Fruit fly (Drosophila melanogaster) whole organism, embryonic: ENCODE data around the gene RpL32.
A peak's percentile ranks its signal among the peaks of the same experiment; 100 is the strongest.

ENCODE experiments used
- Asciz ChIP-seq: fragments of 200-800 bp; sonication (Bioruptor generic); optimal IDR thresholded peaks from 2 replicates; lab custom pipeline; 2017; ENCODE audit warnings: missing biosample characterization, mild to moderate bottlenecking, missing genetic modification characterization, missing genetic modification reagents
- BEAF-32 ChIP-seq: fragments of 200-800 bp; sonication (Bioruptor generic); optimal IDR thresholded peaks from 3 replicates; lab custom pipeline; 2017; ENCODE audit warnings: missing biosample characterization, missing genetic modification characterization, mild to moderate bottlenecking, moderate library complexity, missing genetic modification reagents
- CG10274 ChIP-seq: fragments of 200-800 bp; sonication (Bioruptor generic); optimal IDR thresholded peaks from 3 replicates; lab custom pipeline; 2017; ENCODE audit warnings: missing biosample characterization, mild to moderate bottlenecking, missing genetic modification characterization
- CG10462 ChIP-seq: fragments of 200-800 bp; sonication (Bioruptor generic); optimal IDR thresholded peaks from 2 replicates; lab custom pipeline; 2016; ENCODE audit warnings: missing biosample characterization, missing genetic modification characterization
- CG11723 ChIP-seq: fragments of 200-800 bp; sonication (Bioruptor generic); optimal IDR thresholded peaks from 2 replicates; lab custom pipeline; 2017; ENCODE audit warnings: missing biosample characterization, mild to moderate bottlenecking, missing genetic modification characterization
- CG13624 ChIP-seq: fragments of 200-800 bp; sonication (Bioruptor generic); optimal IDR thresholded peaks from 2 replicates; lab custom pipeline; 2016; ENCODE audit warnings: missing biosample characterization, missing genetic modification characterization
- CG17612 ChIP-seq: fragments of 200-800 bp; sonication (Bioruptor generic); IDR thresholded peaks from 2 replicates; pipeline ENCODE4 v1.3.6; 2022; ENCODE audit warnings: missing biosample characterization, missing genetic modification characterization
- CG17802 ChIP-seq: fragments of 200-800 bp; sonication (Bioruptor generic); optimal IDR thresholded peaks from 2 replicates; lab custom pipeline; 2018; ENCODE audit warnings: missing biosample characterization, mild to moderate bottlenecking, missing genetic modification characterization, moderate library complexity
- CG18011 ChIP-seq: fragments of 200-800 bp; sonication (Bioruptor generic); optimal IDR thresholded peaks from 2 replicates; lab custom pipeline; 2017; ENCODE audit warnings: missing biosample characterization, missing genetic modification characterization, mild to moderate bottlenecking, moderate library complexity, missing genotype
- CG18262 ChIP-seq: fragments of 200-800 bp; optimal IDR thresholded peaks from 3 replicates; lab custom pipeline; 2019; ENCODE audit warnings: missing biosample characterization, mild to moderate bottlenecking, missing genetic modification characterization, moderate library complexity
- CG1832 ChIP-seq: fragments of 200-800 bp; sonication (Bioruptor generic); optimal IDR thresholded peaks from 2 replicates; lab custom pipeline; 2017; ENCODE audit warnings: missing biosample characterization, mild to moderate bottlenecking, missing genetic modification characterization, inconsistent platforms
- CG18599 ChIP-seq: fragments of 200-800 bp; sonication (Bioruptor generic); optimal IDR thresholded peaks from 3 replicates; lab custom pipeline; 2017; ENCODE audit warnings: missing biosample characterization, missing genetic modification characterization, mild to moderate bottlenecking, moderate library complexity, missing genetic modification reagents
- CG2129 ChIP-seq: fragments of 200-800 bp; sonication (Bioruptor generic); IDR thresholded peaks from 2 replicates; pipeline ENCODE4 v1.3.6; 2022; ENCODE audit warnings: missing biosample characterization, missing genetic modification characterization; ENCODE audit not compliant: partially characterized antibody
- CG33557 ChIP-seq: fragments of 200-800 bp; sonication (Bioruptor generic); optimal IDR thresholded peaks from 2 replicates; lab custom pipeline; 2019; ENCODE audit warnings: missing biosample characterization, mild to moderate bottlenecking, missing genetic modification characterization, moderate library complexity
- CG4282 ChIP-seq: fragments of 200-800 bp; sonication (Bioruptor generic); optimal IDR thresholded peaks from 2 replicates; lab custom pipeline; 2016; ENCODE audit warnings: missing biosample characterization, missing genetic modification characterization
- CG4328 ChIP-seq: fragments of 200-800 bp; sonication (Bioruptor generic); optimal IDR thresholded peaks from 3 replicates; lab custom pipeline; 2017; ENCODE audit warnings: missing biosample characterization, missing genetic modification reagents, missing genetic modification characterization
- CG6689 ChIP-seq: fragments of 200-800 bp; sonication (Bioruptor generic); IDR thresholded peaks from 2 replicates; pipeline ENCODE4 v1.3.6; 2022; ENCODE audit warnings: missing biosample characterization, missing genetic modification characterization
- CG7271 ChIP-seq: fragments of 200-800 bp; sonication (Bioruptor generic); optimal IDR thresholded peaks from 2 replicates; lab custom pipeline; 2018; ENCODE audit warnings: missing biosample characterization, mild to moderate bottlenecking, missing genetic modification characterization, moderate library complexity
- CG9727 ChIP-seq: fragments of 200-800 bp; sonication (Bioruptor generic); optimal IDR thresholded peaks from 3 replicates; lab custom pipeline; 2017; ENCODE audit warnings: missing biosample characterization, mild to moderate bottlenecking, missing genetic modification characterization
- Camta ChIP-seq: fragments of 200-800 bp; sonication (Bioruptor generic); optimal IDR thresholded peaks from 2 replicates; lab custom pipeline; 2016; ENCODE audit warnings: missing biosample characterization, missing genetic modification characterization
- Eip74EF ChIP-seq, 2 experiments: fragments of 200-800 bp in 1 of 2; fragments of >200 bp in 1 of 2; sonication (Bioruptor generic) in 1 of 2; optimal IDR thresholded peaks; 2 replicates each; lab custom pipeline; 2017 to 2019; ENCODE audit warnings: missing biosample characterization in 2 of 2, missing genetic modification characterization in 2 of 2, mild to moderate bottlenecking in 1 of 2, moderate library complexity in 1 of 2
- Fer1 ChIP-seq: fragments of 200-800 bp; sonication (Bioruptor generic); optimal IDR thresholded peaks from 2 replicates; lab custom pipeline; 2017; ENCODE audit warnings: missing biosample characterization, mild to moderate bottlenecking, missing genetic modification characterization
- Hsf ChIP-seq: fragments of 200-800 bp; sonication (Bioruptor generic); optimal IDR thresholded peaks from 3 replicates; lab custom pipeline; 2016; ENCODE audit warnings: missing biosample characterization, missing genetic modification characterization
- Mrtf ChIP-seq: fragments of 200-800 bp; sonication (Bioruptor generic); IDR thresholded peaks from 3 replicates; pipeline ENCODE4 v1.3.6; 2022; ENCODE audit warnings: missing biosample characterization, missing genetic modification characterization
- Sin3A ChIP-seq: fragments of >200 bp; optimal IDR thresholded peaks from 2 replicates; lab custom pipeline; 2018
- Sox102F ChIP-seq: fragments of 200-800 bp; sonication (Bioruptor generic); optimal IDR thresholded peaks from 2 replicates; lab custom pipeline; 2018; ENCODE audit warnings: missing biosample characterization, mild to moderate bottlenecking, missing genetic modification characterization, moderate library complexity
- ac ChIP-seq: fragments of 200-800 bp; sonication (Bioruptor generic); optimal IDR thresholded peaks from 3 replicates; lab custom pipeline; 2017; ENCODE audit warnings: missing biosample characterization, mild to moderate bottlenecking, missing genetic modification characterization
- ato ChIP-seq: fragments of 200-800 bp; sonication (Bioruptor generic); IDR thresholded peaks from 2 replicates; pipeline ENCODE4 v1.3.6; 2022; ENCODE audit warnings: missing biosample characterization, missing genetic modification characterization; ENCODE audit not compliant: partially characterized antibody
- bigmax ChIP-seq: fragments of 200-800 bp; sonication (Bioruptor generic); optimal IDR thresholded peaks from 2 replicates; lab custom pipeline; 2018; ENCODE audit warnings: missing biosample characterization, mild to moderate bottlenecking, missing genetic modification characterization
- br ChIP-seq: fragments of >200 bp; optimal IDR thresholded peaks from 2 replicates; lab custom pipeline; 2017
- cato ChIP-seq: fragments of 200-800 bp; sonication (Bioruptor generic); optimal IDR thresholded peaks from 2 replicates; lab custom pipeline; 2016; ENCODE audit warnings: missing biosample characterization, missing genetic modification characterization, borderline replicate concordance
- emc ChIP-seq: fragments of 200-800 bp; sonication (Bioruptor generic); optimal IDR thresholded peaks from 2 replicates; lab custom pipeline; 2016; ENCODE audit warnings: missing biosample characterization, missing genetic modification characterization
- gfzf ChIP-seq: fragments of 200-800 bp; sonication (Bioruptor generic); optimal IDR thresholded peaks from 2 replicates; lab custom pipeline; 2016; ENCODE audit warnings: missing biosample characterization, mild to moderate bottlenecking, missing genetic modification characterization, moderate library complexity
- grn ChIP-seq: fragments of 200-800 bp; sonication (Bioruptor generic); optimal IDR thresholded peaks from 3 replicates; lab custom pipeline; 2017; ENCODE audit warnings: missing biosample characterization, missing genetic modification characterization
- gsb-n ChIP-seq: fragments of 200-800 bp; sonication (Bioruptor generic); optimal IDR thresholded peaks from 3 replicates; lab custom pipeline; 2018; ENCODE audit warnings: missing biosample characterization, mild to moderate bottlenecking, missing genetic modification characterization
- ham ChIP-seq: fragments of 200-800 bp; sonication (Bioruptor generic); IDR thresholded peaks from 2 replicates; pipeline ENCODE4 v1.3.6; 2022; ENCODE audit warnings: missing biosample characterization, missing genetic modification characterization
- kni ChIP-seq: fragments of 200-800 bp; sonication (Bioruptor generic); optimal IDR thresholded peaks from 3 replicates; lab custom pipeline; 2017; ENCODE audit warnings: mild to moderate bottlenecking, missing biosample characterization, missing genetic modification reagents, missing genetic modification characterization
- lmd ChIP-seq: fragments of 200-800 bp; sonication (Bioruptor generic); IDR thresholded peaks from 2 replicates; pipeline ENCODE4 v1.3.6; 2022; ENCODE audit warnings: missing biosample characterization, missing genetic modification characterization
- p53 ChIP-seq: fragments of 200-800 bp; sonication (Bioruptor generic); optimal IDR thresholded peaks from 2 replicates; lab custom pipeline; 2016; ENCODE audit warnings: missing biosample characterization, missing genetic modification characterization
- prd ChIP-seq, 3 experiments: fragments of >200 bp in 2 of 3; fragments of 200-800 bp in 1 of 3; sonication (Bioruptor generic) in 1 of 3; optimal IDR thresholded peaks in 2 of 3; IDR thresholded peaks in 1 of 3; 2 replicates in 2 of 3; 3 replicates in 1 of 3; pipeline versions ENCODE4 v1.3.6 to Lab custom; 2017 to 2022; ENCODE audit warnings: missing biosample characterization in 1 of 3, missing genetic modification characterization in 1 of 3
- pum ChIP-seq: fragments of 200-800 bp; sonication (Bioruptor generic); optimal IDR thresholded peaks from 2 replicates; lab custom pipeline; 2016; ENCODE audit warnings: missing biosample characterization, missing genetic modification characterization
- ranshi ChIP-seq: fragments of 200-800 bp; sonication (Bioruptor generic); IDR thresholded peaks from 2 replicates; pipeline ENCODE4 v1.3.6; 2022; ENCODE audit warnings: missing biosample characterization, missing genetic modification characterization
- run ChIP-seq: fragments of 200-800 bp; sonication (Bioruptor generic); optimal IDR thresholded peaks from 3 replicates; lab custom pipeline; 2018; ENCODE audit warnings: missing biosample characterization, mild to moderate bottlenecking, missing genetic modification characterization
- scrt ChIP-seq: fragments of 200-800 bp; sonication (Bioruptor generic); optimal IDR thresholded peaks from 2 replicates; lab custom pipeline; 2018; ENCODE audit warnings: missing biosample characterization, mild to moderate bottlenecking, missing genetic modification characterization, moderate library complexity
- slp2 ChIP-seq: fragments of 200-800 bp; sonication (Bioruptor generic); optimal IDR thresholded peaks from 2 replicates; lab custom pipeline; 2016; ENCODE audit warnings: missing biosample characterization, missing genetic modification characterization
- tna ChIP-seq: fragments of 200-800 bp; sonication (Bioruptor generic); IDR thresholded peaks from 2 replicates; pipeline ENCODE4 v1.3.6; 2022; ENCODE audit warnings: missing biosample characterization, missing genetic modification characterization; ENCODE audit not compliant: partially characterized antibody
- tx ChIP-seq: fragments of 200-800 bp; sonication (Bioruptor generic); optimal IDR thresholded peaks from 2 replicates; lab custom pipeline; 2016; ENCODE audit warnings: missing biosample characterization, missing genetic modification characterization
- wek ChIP-seq: fragments of 200-800 bp; sonication (Bioruptor generic); optimal IDR thresholded peaks from 3 replicates; lab custom pipeline; 2018; ENCODE audit warnings: missing biosample characterization, mild to moderate bottlenecking, missing genetic modification characterization, moderate library complexity

The RpL32 gene

DNA sequence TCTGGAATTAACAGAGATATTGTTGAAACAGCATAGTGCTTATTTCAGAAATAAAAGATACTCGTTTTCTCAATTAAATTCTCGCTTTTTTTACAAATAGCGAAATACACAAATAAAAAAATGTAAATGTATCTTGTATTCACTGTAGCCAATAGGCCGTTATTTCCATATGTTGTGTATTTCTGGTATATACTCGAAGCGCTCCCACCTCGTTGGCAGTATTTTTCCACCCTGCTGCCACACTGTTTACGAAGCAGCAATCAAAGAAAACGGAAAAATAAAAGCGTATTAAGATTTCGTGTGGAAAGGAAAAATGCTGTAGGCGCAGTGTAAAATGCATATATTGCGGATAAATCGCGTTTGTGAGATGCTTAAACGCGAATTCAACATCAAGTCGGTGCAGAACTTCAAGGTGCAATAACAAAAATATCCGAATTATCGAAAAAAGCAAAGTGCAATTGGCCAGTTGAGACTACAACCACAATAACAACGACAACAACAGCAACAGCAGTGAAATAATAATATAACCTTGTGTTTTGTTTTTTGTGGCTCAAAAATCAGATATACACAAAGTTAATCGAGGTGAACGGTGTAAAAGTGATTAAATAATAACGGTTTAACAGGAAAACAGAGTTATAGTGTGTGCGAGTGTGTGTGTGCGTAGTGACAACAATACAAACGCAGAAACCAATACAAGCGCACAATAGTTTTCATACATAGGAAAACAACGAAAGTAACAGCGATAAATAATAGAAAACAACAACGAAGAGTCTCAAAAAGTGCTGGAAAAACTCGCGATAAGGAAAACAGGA is 12.3 kb upstream of the RpL32 start, which contains the start of gene sima (continued):
- TF ChIP-seq ac (GFP tag; lab: Kevin White, UChicago) (no peak), run (tag; lab: Kevin White, UChicago) (no peak), Eip74EF (GFP tag; optimal IDR thresholded peaks at IDR 0.05; lab: Kevin White, UChicago) (peak in 1 of 2 experiments; percentile 6), CG9727 (GFP tag; lab: Kevin White, UChicago) (peak; percentile 5), emc (GFP tag; lab: Kevin White, UChicago) (no peak), ranshi (GFP tag; lab: Robert Waterston, UW) (no peak), CG18011 (GFP tag; lab: Kevin White, UChicago) (no peak), bigmax (GFP tag; lab: Kevin White, UChicago) (no peak), CG17802 (no peak), CG4328 (GFP tag; lab: Kevin White, UChicago) (no peak), CG7271 (peak; percentile 14), BEAF-32 (GFP tag; lab: Kevin White, UChicago) (peak; percentile 39), scrt (GFP tag; lab: Kevin White, UChicago) (peak; percentile 5), CG4282 (GFP tag; lab: Kevin White, UChicago) (no peak), CG2129 (GFP tag; lab: Robert Waterston, UW) (no peak), slp2 (GFP tag; lab: Kevin White, UChicago) (no peak), gsb-n (tag; lab: Kevin White, UChicago) (peak; percentile 35), Sin3A (peak; percentile 49), pum (GFP tag; lab: Kevin White, UChicago) (no peak), ato (GFP tag; lab: Robert Waterston, UW) (no peak), CG18262 (peak; percentile 23), prd (optimal IDR thresholded peaks at IDR 0.05; lab: Kevin White, UChicago) (no peak), prd (GFP tag; IDR thresholded peaks at IDR 0.05; lab: Robert Waterston, UW) (peak; percentile 53; the same call in 1 of the 3 replicates), br (lab: Kevin White, UChicago) (no peak), CG17612 (GFP tag; lab: Robert Waterston, UW) (no peak), Asciz (no peak), CG11723 (GFP tag; lab: Kevin White, UChicago) (no peak), grn (GFP tag; lab: Kevin White, UChicago) (no peak), Sox102F (GFP tag; lab: Kevin White, UChicago) (no peak), cato (GFP tag; lab: Kevin White, UChicago) (no peak), CG10462 (GFP tag; lab: Kevin White, UChicago) (peak; percentile 91), CG13624 (GFP tag; lab: Kevin White, UChicago) (peak; percentile 58), tna (no peak), CG1832 (no peak), Fer1 (GFP tag; lab: Kevin White, UChicago) (peak; percentile 21), gfzf (GFP tag; lab: Kevin White, UChicago) (peak; percentile 96), CG10274 (no peak), CG33557 (GFP tag; lab: Kevin White, UChicago) (no peak), kni (no peak), wek (GFP tag; lab: Kevin White, UChicago) (no peak), lmd (GFP tag; lab: Robert Waterston, UW) (peak; percentile 31; the same call in 1 of the 2 replicates), ham (GFP tag; lab: Robert Waterston, UW) (no peak), CG6689 (GFP tag; lab: Robert Waterston, UW) (no peak), CG18599 (GFP tag; lab: Kevin White, UChicago) (peak; percentile 24), Hsf (GFP tag; lab: Kevin White, UChicago) (peak; percentile 39), tx (GFP tag; lab: Kevin White, UChicago) (peak; percentile 11), p53 (GFP tag; lab: Kevin White, UChicago) (peak; percentile 27), Camta (GFP tag; lab: Kevin White, UChicago) (peak; percentile 30), Mrtf (GFP tag; lab: Robert Waterston, UW) (no peak)
